Worm (Caenorhabditis elegans): ENCODE results near the gene C27H5.6.

The C27H5.6 gene

DNA sequence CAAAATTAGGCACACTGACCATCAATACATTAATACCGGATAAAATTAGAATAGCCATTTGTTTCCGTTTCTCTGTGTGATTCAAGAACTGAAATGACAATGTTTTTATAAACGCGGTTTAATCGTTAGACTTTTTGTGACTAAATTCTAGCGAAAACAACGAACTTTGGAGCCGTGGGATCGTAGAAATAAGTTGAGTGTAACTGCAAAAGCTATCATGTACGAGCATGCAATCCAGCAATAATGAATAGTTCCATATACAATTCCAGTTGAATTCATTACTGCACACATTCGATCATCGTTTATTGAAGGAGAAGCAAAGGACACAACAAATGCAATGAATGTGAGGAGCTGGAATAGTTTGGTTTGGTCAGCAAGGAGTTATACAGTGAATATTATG, 893 bp downstream of the C27H5.6 start:
- TF ChIP-seq elt-2 (tag; optimal IDR thresholded peaks at IDR 0.05) (no peak), zag-1 (tag; optimal IDR thresholded peaks at IDR 0.05) (no peak), mab-9 (GFP tag; IDR thresholded peaks at IDR 0.05) (no peak), elt-3 (tag; optimal IDR thresholded peaks at IDR 0.05) (no peak), mef-2 (tag; optimal IDR thresholded peaks at IDR 0.05) (no peak), dsc-1 (tag; optimal IDR thresholded peaks at IDR 0.05) (no peak), efl-1 (optimal IDR thresholded peaks at IDR 0.05) (no peak), efl-1 (GFP tag; optimal IDR thresholded peaks at IDR 0.05 in 1 of 2) (no peak), ceh-90 (tag; optimal IDR thresholded peaks at IDR 0.05) (no peak), tbx-2 (tag; optimal IDR thresholded peaks at IDR 0.05) (no peak), fkh-4 (tag; optimal IDR thresholded peaks at IDR 0.05; ENCODE audit: borderline replicate concordance) (no peak), unc-30 (tag; optimal IDR thresholded peaks at IDR 0.05) (no peak), C34B4.2 (tag; optimal IDR thresholded peaks at IDR 0.05) (no peak), snu-23 (GFP tag; optimal IDR thresholded peaks at IDR 0.05) (no peak), Y116A8C.19 (tag; optimal IDR thresholded peaks at IDR 0.05; ENCODE audit: borderline replicate concordance) (no peak), nhr-28 (tag; optimal IDR thresholded peaks at IDR 0.05) (no peak), nhr-12 (tag; optimal IDR thresholded peaks at IDR 0.05) (no peak), lir-3 (tag; optimal IDR thresholded peaks at IDR 0.05; ENCODE audit: poor library complexity) (no peak), efl-3 (GFP tag; optimal IDR thresholded peaks at IDR 0.05) (no peak)

DNA sequence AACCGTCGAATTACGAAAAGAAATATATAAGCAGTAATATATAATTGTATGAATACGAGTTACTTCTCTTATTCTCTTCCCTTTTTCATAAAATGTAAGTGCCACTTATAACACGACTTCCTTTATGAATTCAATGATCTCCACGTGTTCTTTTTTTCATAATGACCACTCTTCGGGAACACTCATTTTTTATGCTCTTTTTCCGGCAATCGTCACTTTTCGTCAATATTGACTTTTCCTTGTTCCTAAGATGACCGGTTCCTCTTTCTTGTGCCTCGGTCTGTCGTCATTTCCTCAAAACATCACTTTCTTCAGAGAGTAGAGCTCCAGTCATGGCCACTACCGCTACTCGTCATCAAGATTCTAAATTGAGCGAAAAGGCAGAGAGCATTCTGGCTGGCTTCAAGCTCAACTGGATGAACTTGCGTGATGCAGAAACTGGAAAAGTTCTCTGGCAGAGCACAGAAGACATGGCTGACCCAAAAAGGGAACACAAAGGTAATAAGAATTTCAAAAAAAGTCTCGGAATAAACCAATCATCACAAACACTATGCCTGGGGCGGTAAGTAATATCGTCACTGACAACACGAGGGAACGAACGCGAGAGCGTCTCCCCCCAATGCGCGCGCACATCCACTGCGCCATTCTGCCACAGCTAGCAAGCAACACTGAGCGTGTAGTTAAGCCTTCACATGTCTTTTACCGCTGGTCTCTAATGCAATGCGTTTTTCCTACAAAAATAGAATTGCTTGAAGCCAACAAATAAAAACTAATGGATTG, 3.3 kb downstream of the C27H5.6 start, which contains the start of gene pdl-1:
Gene pdl-1, plus strand, starts transcription at position 309 of the 780 bp plus-strand sequence.
- TF ChIP-seq fkh-10 (GFP tag; optimal IDR thresholded peaks at IDR 0.05) = peak; percentile 64
- peak; percentile 44 to 60 for TF ChIP-seq efl-1 (optimal IDR thresholded peaks at IDR 0.05)
- peak; percentile 35 to 96 for TF ChIP-seq efl-1 (GFP tag; optimal IDR thresholded peaks at IDR 0.05 in 1 of 2)
- no peak for TF ChIP-seq hlh-17 (GFP tag; optimal IDR thresholded peaks at IDR 0.05; ENCODE audit: borderline replicate concordance)
- TF ChIP-seq lin-35 (GFP tag; optimal IDR thresholded peaks at IDR 0.05) = peak; percentile 63 to 77
- peak; percentile 43 for TF ChIP-seq isw-1 (GFP tag; IDR thresholded peaks at IDR 0.05)
- peak; percentile 58 for TF ChIP-seq snpc-4 (tag; optimal IDR thresholded peaks at IDR 0.05)
- TF ChIP-seq dsc-1 (tag; optimal IDR thresholded peaks at IDR 0.05) = peak; percentile 72
- peak; percentile 73 for TF ChIP-seq nhr-19 (GFP tag; conservative IDR thresholded peaks at IDR 0.05)
- peak; percentile 62 for TF ChIP-seq fkh-8 (tag; optimal IDR thresholded peaks at IDR 0.05)
- no peak for TF ChIP-seq nhr-11 (tag; optimal IDR thresholded peaks at IDR 0.05)
- TF ChIP-seq ceh-82 (tag; optimal IDR thresholded peaks at IDR 0.05) = peak; percentile 35 to 83 (median 68)
- TF ChIP-seq lsy-2 (tag; optimal IDR thresholded peaks at IDR 0.05) = peak; percentile 61 to 72
- peak; percentile 78 for TF ChIP-seq nhr-47 (tag; optimal IDR thresholded peaks at IDR 0.05)
- peak; percentile 65 for TF ChIP-seq tbx-2 (tag; optimal IDR thresholded peaks at IDR 0.05)
- peak in 1 of 2 experiments; percentile 79 for TF ChIP-seq mdl-1 (tag; optimal IDR thresholded peaks at IDR 0.05)
- no peak for TF ChIP-seq sox-4 (tag; optimal IDR thresholded peaks at IDR 0.05)
- peak in 3 of 6 experiments; percentile 24 to 61 (median 58) for TF ChIP-seq elt-3 (tag; optimal IDR thresholded peaks at IDR 0.05)
- TF ChIP-seq ets-5 (GFP tag; IDR thresholded peaks at IDR 0.05) = no peak
- TF ChIP-seq ztf-11 (tag; optimal IDR thresholded peaks at IDR 0.05) = peak in 1 of 2 experiments; percentile 3
- TF ChIP-seq zip-4 (GFP tag; optimal IDR thresholded peaks at IDR 0.05) = peak; percentile 17
- TF ChIP-seq C04F5.9 (tag; optimal IDR thresholded peaks at IDR 0.05) = peak; percentile 10
- no peak for TF ChIP-seq nhr-28 (tag; optimal IDR thresholded peaks at IDR 0.05)
- TF ChIP-seq F16B12.6 (tag; optimal IDR thresholded peaks at IDR 0.05) = peak; percentile 32
- peak; percentile 37 for TF ChIP-seq jun-1 (tag; optimal IDR thresholded peaks at IDR 0.05)
- no peak for TF ChIP-seq unc-62 (GFP tag; optimal IDR thresholded peaks at IDR 0.05)
- TF ChIP-seq mep-1 (tag; optimal IDR thresholded peaks at IDR 0.05) = peak; percentile 77
- TF ChIP-seq elt-2 (tag; optimal IDR thresholded peaks at IDR 0.05) = peak; percentile 46
- peak; percentile 87 for TF ChIP-seq lir-3 (tag; optimal IDR thresholded peaks at IDR 0.05; ENCODE audit: poor library complexity)
- peak; percentile 62 for TF ChIP-seq swsn-7 (tag; optimal IDR thresholded peaks at IDR 0.05)
- TF ChIP-seq grh-1 (GFP tag; IDR thresholded peaks at IDR 0.05) = peak; percentile 55; the same call in 1 of the 2 replicates
- peak; percentile 69 for TF ChIP-seq pax-3 (tag; optimal IDR thresholded peaks at IDR 0.05)
- peak; percentile 48 for TF ChIP-seq unc-86 (tag; optimal IDR thresholded peaks at IDR 0.05)
- no peak for TF ChIP-seq nhr-90 (tag; optimal IDR thresholded peaks at IDR 0.05; ENCODE audit: poor library complexity)
- TF ChIP-seq lin-13 (GFP tag; optimal IDR thresholded peaks at IDR 0.05) = peak; percentile 27
- 0 out of 2 replicates have a peak, but pooled peaks have one; percentile 42 for TF ChIP-seq ceh-88 (GFP tag; IDR thresholded peaks at IDR 0.05)
- TF ChIP-seq snu-23 (GFP tag; optimal IDR thresholded peaks at IDR 0.05) = peak; percentile 83
- peak; percentile 75 for TF ChIP-seq ztf-4 (tag; optimal IDR thresholded peaks at IDR 0.05)
- no peak for TF ChIP-seq ceh-90 (tag; optimal IDR thresholded peaks at IDR 0.05)
